Worm (Caenorhabditis elegans): Measurements from ENCODE around the gene npp-22.

Gene npp-22

DNA sequence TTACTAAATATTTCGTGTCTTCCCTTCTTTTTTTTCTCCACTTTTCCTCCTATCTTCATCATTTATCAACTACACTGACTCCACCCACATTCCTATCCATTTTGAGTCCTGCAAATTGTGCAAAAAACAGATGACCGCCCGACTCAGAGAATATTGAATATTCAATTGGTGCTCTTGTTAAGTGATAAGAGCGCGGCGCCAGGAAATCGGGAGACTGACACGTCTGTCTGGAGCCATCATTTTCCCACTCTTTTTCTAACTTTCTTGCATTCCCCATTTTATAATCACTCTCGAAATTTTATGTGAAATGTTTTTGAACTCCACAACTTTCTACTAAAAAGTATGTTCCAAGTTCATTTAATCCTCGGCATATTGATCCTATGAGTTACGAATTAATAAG, 22.6 kb upstream of the npp-22 start:
- TF ChIP-seq daf-12 (tag; optimal IDR thresholded peaks at IDR 0.05) (no peak), pqm-1 (tag; optimal IDR thresholded peaks at IDR 0.05) (peak; percentile 7), elt-2 (tag; optimal IDR thresholded peaks at IDR 0.05) (peak; percentile 64)

DNA sequence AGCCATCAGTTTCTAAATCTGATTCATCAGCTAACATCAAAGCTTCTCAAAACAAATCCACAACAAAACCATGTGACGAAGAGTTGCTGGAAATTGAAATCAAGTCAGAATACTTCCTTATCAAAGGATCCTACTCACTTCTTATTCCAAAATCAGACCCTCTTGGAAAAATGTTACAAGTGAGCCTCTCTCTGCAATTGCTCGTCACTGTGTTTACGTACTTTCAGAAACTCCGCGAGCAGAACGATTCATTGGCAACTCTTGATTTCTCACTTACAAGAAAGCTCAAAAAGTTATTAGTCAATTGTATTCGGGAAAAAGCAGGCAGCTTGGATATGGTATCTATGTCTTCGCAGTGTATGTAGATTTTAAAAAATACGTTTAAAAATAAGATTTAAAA, 18.2 kb upstream of the npp-22 start:
- no peak for TF ChIP-seq nhr-77 (tag; optimal IDR thresholded peaks at IDR 0.05)
- TF ChIP-seq sea-2 (GFP tag; optimal IDR thresholded peaks at IDR 0.05) = no peak
- TF ChIP-seq egl-27 (tag; optimal IDR thresholded peaks at IDR 0.05) = no peak
- TF ChIP-seq pqm-1 (tag; optimal IDR thresholded peaks at IDR 0.05) = no peak
- TF ChIP-seq fkh-2 (tag; optimal IDR thresholded peaks at IDR 0.05) = no peak
- TF ChIP-seq mml-1 (tag; optimal IDR thresholded peaks at IDR 0.05) = no peak
- no peak for TF ChIP-seq pha-4 (tag; optimal IDR thresholded peaks at IDR 0.05)
- no peak for TF ChIP-seq daf-12 (tag; optimal IDR thresholded peaks at IDR 0.05)
- TF ChIP-seq ceh-16 (tag; optimal IDR thresholded peaks at IDR 0.05) = no peak
- TF ChIP-seq fkh-10 (GFP tag; optimal IDR thresholded peaks at IDR 0.05) = no peak

DNA sequence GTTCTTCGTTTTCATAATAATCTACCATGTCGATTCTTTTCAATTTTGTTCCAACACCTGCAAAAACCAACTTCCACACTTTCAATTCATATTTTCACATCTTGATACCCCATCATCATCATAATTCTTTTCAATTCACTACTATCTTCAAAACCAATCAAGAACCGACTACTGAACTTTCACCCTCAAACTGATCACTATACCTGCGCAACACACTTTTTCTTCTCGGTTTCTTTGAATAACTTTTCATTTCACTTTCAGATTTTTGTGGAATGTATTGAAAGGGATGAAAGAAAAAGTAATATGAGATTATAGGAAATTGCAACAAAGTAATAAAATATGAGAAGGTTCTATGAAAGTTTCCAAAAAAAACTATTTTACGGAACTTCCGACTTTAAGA, 7.8 kb upstream of the npp-22 start:
- TF ChIP-seq lsy-12 (tag; optimal IDR thresholded peaks at IDR 0.05) = no peak
- TF ChIP-seq ZK546.5 (tag; optimal IDR thresholded peaks at IDR 0.05) = no peak
- no peak for TF ChIP-seq lin-15B (tag; optimal IDR thresholded peaks at IDR 0.05)
- TF ChIP-seq nhr-237 (tag; optimal IDR thresholded peaks at IDR 0.05) = no peak
- no peak for TF ChIP-seq eor-1 (tag; optimal IDR thresholded peaks at IDR 0.05)
- no peak for TF ChIP-seq lin-39 (tag; optimal IDR thresholded peaks at IDR 0.05)
- no peak for TF ChIP-seq egl-5 (tag; optimal IDR thresholded peaks at IDR 0.05)
- no peak for TF ChIP-seq unc-39 (tag; optimal IDR thresholded peaks at IDR 0.05)
- no peak for TF ChIP-seq fkh-10 (GFP tag; optimal IDR thresholded peaks at IDR 0.05)
- no peak for TF ChIP-seq nhr-43 (tag; optimal IDR thresholded peaks at IDR 0.05; ENCODE audit: poor library complexity, severe bottlenecking)
- TF ChIP-seq daf-12 (tag; optimal IDR thresholded peaks at IDR 0.05) = no peak
- no peak for TF ChIP-seq unc-62 (GFP tag; optimal IDR thresholded peaks at IDR 0.05)
- TF ChIP-seq nfya-1 (tag; optimal IDR thresholded peaks at IDR 0.05; ENCODE audit: insufficient read depth) = no peak
- no peak for TF ChIP-seq fos-1 (tag; optimal IDR thresholded peaks at IDR 0.05)
- no peak for TF ChIP-seq nhr-28 (tag; optimal IDR thresholded peaks at IDR 0.05)
- no peak for TF ChIP-seq snpc-4 (tag; optimal IDR thresholded peaks at IDR 0.05)
- TF ChIP-seq hmg-11 (tag; optimal IDR thresholded peaks at IDR 0.05) = no peak
- no peak for TF ChIP-seq mml-1 (tag; optimal IDR thresholded peaks at IDR 0.05)
- TF ChIP-seq ceh-28 (tag; optimal IDR thresholded peaks at IDR 0.05) = no peak
- TF ChIP-seq nhr-67 (tag; optimal IDR thresholded peaks at IDR 0.05) = no peak

DNA sequence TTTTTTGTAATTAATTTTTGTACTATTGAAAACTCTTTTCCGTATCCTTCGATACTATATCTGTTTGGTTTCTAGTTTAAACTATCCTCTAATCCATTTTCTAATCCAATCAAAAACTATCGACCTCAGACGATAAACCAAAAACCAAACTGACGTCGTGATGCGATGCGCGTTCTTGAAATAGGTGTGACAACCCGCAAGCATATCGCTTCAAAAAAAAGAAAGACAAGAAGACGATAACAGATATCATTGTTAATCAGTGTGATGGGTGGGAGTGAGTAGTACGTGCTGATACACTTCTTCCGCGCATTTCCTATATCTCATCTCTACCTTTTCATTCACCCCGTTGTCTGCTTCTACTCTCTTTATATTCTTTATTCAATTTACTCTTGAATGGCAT, 6.5 kb upstream of the npp-22 start, which contains the start of gene T04F3.1:
Gene T04F3.1, plus strand, starts transcription at position 246 of the 400 bp plus-strand sequence.
- TF ChIP-seq aly-2 (tag; optimal IDR thresholded peaks at IDR 0.05) (no peak), ceh-28 (tag; optimal IDR thresholded peaks at IDR 0.05) (no peak), nhr-11 (tag; optimal IDR thresholded peaks at IDR 0.05) (no peak), elt-3 (tag; optimal IDR thresholded peaks at IDR 0.05) (peak in 2 of 3 experiments; percentile 15 to 84), nhr-12 (tag; optimal IDR thresholded peaks at IDR 0.05) (no peak), hmg-11 (tag; optimal IDR thresholded peaks at IDR 0.05) (no peak), mdl-1 (tag; optimal IDR thresholded peaks at IDR 0.05) (no peak), daf-12 (tag; optimal IDR thresholded peaks at IDR 0.05) (no peak), fkh-2 (tag; optimal IDR thresholded peaks at IDR 0.05) (no peak), elt-1 (tag; optimal IDR thresholded peaks at IDR 0.05) (no peak), ZK546.5 (tag; optimal IDR thresholded peaks at IDR 0.05) (no peak), nhr-237 (tag; optimal IDR thresholded peaks at IDR 0.05) (no peak), ztf-4 (tag; optimal IDR thresholded peaks at IDR 0.05) (no peak), lin-39 (tag; optimal IDR thresholded peaks at IDR 0.05) (no peak), ceh-9 (tag; optimal IDR thresholded peaks at IDR 0.05) (no peak), jun-1 (tag; optimal IDR thresholded peaks at IDR 0.05) (no peak), elt-2 (tag; optimal IDR thresholded peaks at IDR 0.05) (no peak), unc-62 (GFP tag; optimal IDR thresholded peaks at IDR 0.05) (no peak), eor-1 (tag; optimal IDR thresholded peaks at IDR 0.05) (no peak), tbx-2 (tag; optimal IDR thresholded peaks at IDR 0.05) (no peak), egl-27 (tag; optimal IDR thresholded peaks at IDR 0.05) (no peak), nhr-25 (tag; optimal IDR thresholded peaks at IDR 0.05) (peak; percentile 33), ama-1 (optimal IDR thresholded peaks at IDR 0.05) (no peak), nhr-43 (tag; optimal IDR thresholded peaks at IDR 0.05; ENCODE audit: poor library complexity, severe bottlenecking) (peak; percentile 56), sea-2 (GFP tag; optimal IDR thresholded peaks at IDR 0.05) (no peak), nhr-23 (tag; optimal IDR thresholded peaks at IDR 0.05) (peak; percentile 27), lsy-12 (tag; optimal IDR thresholded peaks at IDR 0.05) (no peak), egl-5 (tag; optimal IDR thresholded peaks at IDR 0.05) (no peak), lin-15B (tag; optimal IDR thresholded peaks at IDR 0.05) (no peak)
